Worm (Caenorhabditis elegans) whole organism, L4 larva: Measurements from ENCODE around the gene pfd-2.

Source experiments
- ama-1 ChIP-seq: fragments of 150-350 bp; optimal IDR thresholded peaks from 2 replicates; lab custom pipeline; 2014; ENCODE audit warnings: inconsistent platforms, mixed read lengths
- ceh-28 ChIP-seq: fragments of 150-350 bp; optimal IDR thresholded peaks from 2 replicates; lab custom pipeline; 2014; ENCODE audit warnings: missing biosample characterization, missing genetic modification reagents, missing genetic modification characterization
- pha-4 ChIP-seq, 2 experiments: fragments of 150-350 bp in 1 of 2; fragments of 200-800 bp in 1 of 2; sonication (Bioruptor generic) in 1 of 2; IDR thresholded peaks in 1 of 2; optimal IDR thresholded peaks in 1 of 2; 2 replicates each; pipeline versions ENCODE4 v1.3.6 to Lab custom; 2014 to 2022; ENCODE audit warnings: missing genetic modification characterization in 2 of 2, missing genetic modification reagents in 2 of 2, missing biosample characterization in 1 of 2, missing compliant biosample characterization in 1 of 2
- pqm-1 ChIP-seq: sonication (generic microtip); optimal IDR thresholded peaks from 2 replicates; lab custom pipeline; 2017; ENCODE audit warnings: missing biosample characterization, missing genetic modification characterization

DNA sequence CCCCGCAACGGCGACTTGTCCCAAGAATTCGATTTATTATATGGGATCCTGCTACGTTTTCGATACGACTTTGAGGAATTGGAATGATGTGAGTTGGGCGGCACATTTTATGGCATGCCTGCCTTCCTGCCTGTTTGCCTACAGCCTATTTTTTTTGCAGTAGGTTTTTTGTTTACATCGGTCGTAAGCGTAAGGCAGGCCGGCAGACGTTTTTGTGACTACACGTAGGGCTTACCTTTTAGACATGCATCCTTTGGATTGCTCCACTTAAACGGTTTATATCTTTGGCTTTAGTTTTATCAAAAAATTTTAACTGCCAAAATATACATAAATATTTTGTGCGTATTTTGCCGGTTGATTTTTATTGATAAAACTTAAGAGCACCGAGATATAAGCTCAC, 32.7 kb downstream of the pfd-2 start:
- no peak for TF ChIP-seq ama-1 (lab: Kevin White, UChicago)
- TF ChIP-seq pqm-1 (tag; lab: Kevin White, UChicago) = no peak
- no peak for TF ChIP-seq ceh-28 (tag; lab: Kevin White, UChicago)
- TF ChIP-seq pha-4 (GFP tag; IDR thresholded peaks at IDR 0.05; lab: Robert Waterston, UW) = no peak
- TF ChIP-seq pha-4 (tag; optimal IDR thresholded peaks at IDR 0.05; lab: Kevin White, UChicago) = no peak
